4 worm cellular contexts compared by ENCODE assay signal in genomic region chrII:601305-601704, ce11.
TF ChIP-seq lines count a peak whose summit lies in the region.

No protein-coding gene starts in this region.

TF ChIP-seq in whole organism, L1 larva, 84 proteins besides CTCF, POLR2A, EP300 and RAD21 (continued from another document and continues in another):
- TF ChIP-seq alr-1 (tag; optimal IDR thresholded peaks at IDR 0.05; lab: Kevin White, UChicago; ENCODE audit: borderline replicate concordance) (no peak), hlh-4 (tag; optimal IDR thresholded peaks at IDR 0.05; lab: Kevin White, UChicago) (no peak), egl-13 (tag; optimal IDR thresholded peaks at IDR 0.05; lab: Kevin White, UChicago) (peak; percentile 35), nhr-85 (tag; lab: Kevin White, UChicago) (no peak), nhr-71 (tag; optimal IDR thresholded peaks at IDR 0.05; lab: Kevin White, UChicago) (peak; percentile 71), efl-3 (GFP tag; optimal IDR thresholded peaks at IDR 0.05; lab: Kevin White, UChicago) (no peak), sup-37 (GFP tag; optimal IDR thresholded peaks at IDR 0.05; lab: Kevin White, UChicago) (no peak), ztf-4 (tag; optimal IDR thresholded peaks at IDR 0.05; lab: Kevin White, UChicago) (no peak), aha-1 (tag; optimal IDR thresholded peaks at IDR 0.05; lab: Kevin White, UChicago) (no peak), efl-1 (optimal IDR thresholded peaks at IDR 0.05; lab: Kevin White, UChicago) (peak; percentile 53 to 57), efl-1 (GFP tag; optimal IDR thresholded peaks at IDR 0.05 in 1 of 2; lab: Kevin White, UChicago) (peak; percentile 39 to 93), hlh-17 (GFP tag; optimal IDR thresholded peaks at IDR 0.05; lab: Kevin White, UChicago; ENCODE audit: borderline replicate concordance) (no peak), egl-27 (tag; optimal IDR thresholded peaks at IDR 0.05; lab: Kevin White, UChicago) (no peak), ceh-88 (GFP tag; IDR thresholded peaks at IDR 0.05; lab: Robert Waterston, UW) (no peak), rnt-1 (tag; optimal IDR thresholded peaks at IDR 0.05; lab: Kevin White, UChicago) (no peak), hpl-2 (GFP tag; optimal IDR thresholded peaks at IDR 0.05; lab: Kevin White, UChicago) (no peak), pag-3 (tag; optimal IDR thresholded peaks at IDR 0.05; lab: Kevin White, UChicago; ENCODE audit: borderline replicate concordance, insufficient read depth) (no peak), elt-3 (tag; optimal IDR thresholded peaks at IDR 0.05; lab: Kevin White, UChicago) (no peak), unc-86 (tag; optimal IDR thresholded peaks at IDR 0.05; lab: Kevin White, UChicago) (peak; percentile 91), tbx-2 (tag; optimal IDR thresholded peaks at IDR 0.05; lab: Kevin White, UChicago) (peak; percentile 30), unc-30 (tag; optimal IDR thresholded peaks at IDR 0.05; lab: Kevin White, UChicago) (no peak), nhr-20 (tag; optimal IDR thresholded peaks at IDR 0.05; lab: Kevin White, UChicago) (peak; percentile 29), vab-15 (tag; optimal IDR thresholded peaks at IDR 0.05; lab: Kevin White, UChicago) (no peak), dpl-1 (GFP tag; optimal IDR thresholded peaks at IDR 0.05; lab: Kevin White, UChicago) (peak in 2 of 3 experiments; percentile 0 to 52), nhr-28 (tag; optimal IDR thresholded peaks at IDR 0.05; lab: Kevin White, UChicago) (no peak), ceh-63 (GFP tag; optimal IDR thresholded peaks at IDR 0.05; lab: Kevin White, UChicago) (no peak), F16B12.6 (tag; optimal IDR thresholded peaks at IDR 0.05; lab: Kevin White, UChicago) (no peak), unc-130 (tag; optimal IDR thresholded peaks at IDR 0.05; lab: Kevin White, UChicago) (no peak), fkh-10 (GFP tag; optimal IDR thresholded peaks at IDR 0.05; lab: Kevin White, UChicago) (no peak), sox-4 (tag; optimal IDR thresholded peaks at IDR 0.05; lab: Kevin White, UChicago) (no peak), zip-4 (GFP tag; optimal IDR thresholded peaks at IDR 0.05; lab: Kevin White, UChicago) (no peak), C04F5.9 (tag; optimal IDR thresholded peaks at IDR 0.05; lab: Kevin White, UChicago) (no peak), ces-1 (GFP tag; optimal IDR thresholded peaks at IDR 0.05; lab: Kevin White, UChicago) (no peak), nhr-90 (tag; optimal IDR thresholded peaks at IDR 0.05; lab: Kevin White, UChicago; ENCODE audit: poor library complexity) (peak; percentile 10)

TF ChIP-seq in whole organism, L2 larva, 48 proteins besides CTCF, POLR2A, EP300 and RAD21 (continued from another document):
- TF ChIP-seq egl-27 (tag; optimal IDR thresholded peaks at IDR 0.05; lab: Kevin White, UChicago) (peak; percentile 49), unc-55 (GFP tag; optimal IDR thresholded peaks at IDR 0.05; lab: Kevin White, UChicago) (peak; percentile 79), mab-5 (tag; optimal IDR thresholded peaks at IDR 0.05; lab: Kevin White, UChicago) (peak; percentile 21)

TF ChIP-seq in whole organism, L3 larva, 47 proteins besides CTCF, POLR2A, EP300 and RAD21 (continued from another document):
- TF ChIP-seq nhr-67 (tag; optimal IDR thresholded peaks at IDR 0.05; lab: Kevin White, UChicago): no peak
- TF ChIP-seq fkh-2 (tag; optimal IDR thresholded peaks at IDR 0.05; lab: Kevin White, UChicago): no peak
- TF ChIP-seq nhr-77 (tag; optimal IDR thresholded peaks at IDR 0.05; lab: Kevin White, UChicago): no peak
- TF ChIP-seq jun-1 (tag; optimal IDR thresholded peaks at IDR 0.05; lab: Kevin White, UChicago): no peak
- TF ChIP-seq egl-27 (tag; optimal IDR thresholded peaks at IDR 0.05; lab: Kevin White, UChicago): no peak
- no peak for TF ChIP-seq ztf-4 (tag; optimal IDR thresholded peaks at IDR 0.05; lab: Kevin White, UChicago)
- no peak for TF ChIP-seq eor-1 (tag; optimal IDR thresholded peaks at IDR 0.05; lab: Kevin White, UChicago)
- TF ChIP-seq fos-1 (tag; optimal IDR thresholded peaks at IDR 0.05; lab: Kevin White, UChicago): no peak
- no peak for TF ChIP-seq R02D3.7 (tag; optimal IDR thresholded peaks at IDR 0.05; lab: Kevin White, UChicago)
- no peak for TF ChIP-seq nhr-43 (tag; optimal IDR thresholded peaks at IDR 0.05; lab: Kevin White, UChicago; ENCODE audit: poor library complexity, severe bottlenecking)
- no peak for TF ChIP-seq ceh-28 (tag; optimal IDR thresholded peaks at IDR 0.05; lab: Kevin White, UChicago)
- TF ChIP-seq pqm-1 (tag; optimal IDR thresholded peaks at IDR 0.05; lab: Kevin White, UChicago): peak; percentile 28
- TF ChIP-seq hmg-11 (tag; optimal IDR thresholded peaks at IDR 0.05; lab: Kevin White, UChicago): peak; percentile 58
- TF ChIP-seq ZK546.5 (tag; optimal IDR thresholded peaks at IDR 0.05; lab: Kevin White, UChicago): no peak
- no peak for TF ChIP-seq nhr-28 (tag; optimal IDR thresholded peaks at IDR 0.05; lab: Kevin White, UChicago)
- TF ChIP-seq skn-1 (tag; optimal IDR thresholded peaks at IDR 0.05; lab: Kevin White, UChicago): peak; percentile 29
- TF ChIP-seq unc-62 (GFP tag; optimal IDR thresholded peaks at IDR 0.05; lab: Kevin White, UChicago): no peak
- TF ChIP-seq pha-4 (tag; optimal IDR thresholded peaks at IDR 0.05; lab: Kevin White, UChicago): peak; percentile 92
- TF ChIP-seq egl-5 (tag; optimal IDR thresholded peaks at IDR 0.05; lab: Kevin White, UChicago): peak; percentile 28

TF ChIP-seq in whole organism, L4 larva, 104 proteins besides CTCF, POLR2A, EP300 and RAD21 (continued from another document):
- TF ChIP-seq mep-1 (tag; optimal IDR thresholded peaks at IDR 0.05; lab: Kevin White, UChicago): peak; percentile 42
- peak; percentile 88 for TF ChIP-seq hlh-30 (tag; optimal IDR thresholded peaks at IDR 0.05; lab: Kevin White, UChicago; ENCODE audit: insufficient read depth)
